Fruit fly (Drosophila melanogaster) whole organism: ENCODE results near the gene capt.

ENCODE experiments used
- CG8478 ChIP-seq: fragments of >200 bp; optimal IDR thresholded peaks from 2 replicates; lab custom pipeline; 2018; ENCODE audit warnings: inconsistent platforms
- Dll ChIP-seq: fragments of >200 bp; optimal IDR thresholded peaks from 2 replicates; lab custom pipeline; 2017
- EcR ChIP-seq, 2 experiments: fragments of >200 bp; optimal IDR thresholded peaks; 2 replicates each; lab custom pipeline; 2017; ENCODE audit warnings: missing biosample characterization in 2 of 2, missing genetic modification characterization in 2 of 2, missing genetic modification reagents in 2 of 2
- pan ChIP-seq: fragments of >200 bp; optimal IDR thresholded peaks from 2 replicates; lab custom pipeline; 2017
- psq ChIP-seq: fragments of >200 bp; optimal IDR thresholded peaks from 2 replicates; lab custom pipeline; 2017
- usp ChIP-seq: fragments of >200 bp; optimal IDR thresholded peaks from 2 replicates; lab custom pipeline; 2017; ENCODE audit warnings: missing biosample characterization, missing genetic modification characterization, mixed read lengths

The capt gene

DNA sequence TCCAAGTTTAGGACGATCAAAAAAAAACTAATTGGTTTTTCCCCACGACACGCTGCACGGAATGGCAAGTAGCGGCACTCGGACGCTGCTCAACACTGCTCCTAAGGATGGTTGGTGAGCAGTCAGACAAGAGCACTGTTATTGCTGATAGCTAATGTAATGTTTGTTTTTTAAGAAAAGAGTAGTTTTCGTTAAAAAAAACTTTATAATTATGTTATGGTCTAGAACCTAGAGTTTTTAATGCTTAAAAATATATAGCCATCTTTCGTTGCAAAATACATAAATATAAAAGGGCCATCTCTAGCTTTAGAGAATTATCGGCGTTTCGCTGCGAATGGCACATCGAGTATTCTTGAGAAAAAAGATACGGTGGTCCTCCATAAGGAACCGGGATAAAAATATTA, 14.6 kb upstream of the capt start, which contains the start of the genes Charon and CG4887:
TSS of gene Charon (minus strand) at position 102 of the 404 bp plus-strand sequence.
TSS of gene CG4887 (plus strand) at position 306 of the 404 bp plus-strand sequence.
- TF ChIP-seq psq (lab: Kevin White, UChicago) (no peak), Dll (lab: Kevin White, UChicago) (no peak), EcR (GFP tag; optimal IDR thresholded peaks at IDR 0.05; lab: Kevin White, UChicago) (no peak), usp (GFP tag; lab: Kevin White, UChicago) (no peak), CG8478 (lab: Kevin White, UChicago) (no peak), pan (lab: Kevin White, UChicago) (no peak)

dm6 chr2L:1169867-1170415, 11.9 kb upstream of the capt start, which contains the start of the genes CG31922 and Plap:
Gene CG31922, plus strand, starts transcription at chr2L:1170181.
Gene Plap, minus strand, starts transcription at chr2L:1170365.
- no peak for TF ChIP-seq pan (lab: Kevin White, UChicago)
- TF ChIP-seq psq (lab: Kevin White, UChicago), result no peak
- no peak for TF ChIP-seq usp (GFP tag; lab: Kevin White, UChicago)
- no peak for TF ChIP-seq CG8478 (lab: Kevin White, UChicago)
- TF ChIP-seq EcR (GFP tag; optimal IDR thresholded peaks at IDR 0.05; lab: Kevin White, UChicago), result no peak
- TF ChIP-seq Dll (lab: Kevin White, UChicago), result no peak

DNA sequence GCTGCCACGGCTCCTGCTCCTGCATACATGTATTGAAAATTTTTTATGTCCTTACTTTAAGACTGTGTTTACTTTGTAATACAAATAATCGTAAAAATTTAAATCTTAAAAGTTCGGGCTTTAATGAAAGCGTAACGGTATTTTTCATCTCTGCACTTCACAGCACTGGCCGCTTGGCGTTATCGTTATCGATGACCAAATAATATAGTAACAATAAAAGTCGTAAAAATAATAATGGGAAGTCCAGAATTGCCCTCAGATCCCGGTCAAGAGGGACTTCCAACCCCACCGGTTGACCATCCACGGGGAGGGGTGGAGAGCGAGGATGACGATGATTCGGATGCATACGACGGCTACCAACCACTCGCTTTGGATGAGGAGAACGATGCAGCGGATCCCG, 8.3 kb upstream of the capt start, which contains the start of gene CG14341:
TSS of gene CG14341 (plus strand) at position 181 of the 400 bp plus-strand sequence.
- no peak for TF ChIP-seq pan (lab: Kevin White, UChicago)
- no peak for TF ChIP-seq psq (lab: Kevin White, UChicago)
- TF ChIP-seq EcR (GFP tag; optimal IDR thresholded peaks at IDR 0.05; lab: Kevin White, UChicago), result no peak
- no peak for TF ChIP-seq usp (GFP tag; lab: Kevin White, UChicago)
- TF ChIP-seq CG8478 (lab: Kevin White, UChicago), result no peak

DNA sequence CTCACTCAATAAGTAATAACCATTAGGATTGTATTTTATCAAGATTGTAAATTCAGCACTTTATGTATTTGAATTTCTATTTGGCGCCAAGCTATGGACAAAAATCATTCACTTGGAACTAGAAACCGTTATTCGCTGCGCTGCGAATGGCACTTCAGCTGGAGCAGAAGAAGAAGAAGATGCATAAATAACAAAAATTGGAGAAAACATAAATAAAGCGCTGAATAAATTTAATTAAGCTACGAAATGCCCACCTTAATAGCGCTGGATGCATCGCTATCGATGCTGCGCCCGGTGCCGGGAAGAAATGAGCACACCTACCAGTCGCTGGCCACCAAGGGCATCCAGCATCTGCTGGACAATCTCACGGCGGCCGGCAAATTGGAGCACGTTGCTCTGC, 6.2 kb upstream of the capt start, which contains the start of gene IntS14:
TSS of gene IntS14 (plus strand) at position 150 of the 400 bp plus-strand sequence.
- TF ChIP-seq usp (GFP tag; lab: Kevin White, UChicago), result no peak
- TF ChIP-seq psq (lab: Kevin White, UChicago), result no peak
- TF ChIP-seq EcR (GFP tag; optimal IDR thresholded peaks at IDR 0.05; lab: Kevin White, UChicago), result no peak
- no peak for TF ChIP-seq CG8478 (lab: Kevin White, UChicago)
- TF ChIP-seq pan (lab: Kevin White, UChicago), result no peak
- TF ChIP-seq Dll (lab: Kevin White, UChicago), result no peak

DNA sequence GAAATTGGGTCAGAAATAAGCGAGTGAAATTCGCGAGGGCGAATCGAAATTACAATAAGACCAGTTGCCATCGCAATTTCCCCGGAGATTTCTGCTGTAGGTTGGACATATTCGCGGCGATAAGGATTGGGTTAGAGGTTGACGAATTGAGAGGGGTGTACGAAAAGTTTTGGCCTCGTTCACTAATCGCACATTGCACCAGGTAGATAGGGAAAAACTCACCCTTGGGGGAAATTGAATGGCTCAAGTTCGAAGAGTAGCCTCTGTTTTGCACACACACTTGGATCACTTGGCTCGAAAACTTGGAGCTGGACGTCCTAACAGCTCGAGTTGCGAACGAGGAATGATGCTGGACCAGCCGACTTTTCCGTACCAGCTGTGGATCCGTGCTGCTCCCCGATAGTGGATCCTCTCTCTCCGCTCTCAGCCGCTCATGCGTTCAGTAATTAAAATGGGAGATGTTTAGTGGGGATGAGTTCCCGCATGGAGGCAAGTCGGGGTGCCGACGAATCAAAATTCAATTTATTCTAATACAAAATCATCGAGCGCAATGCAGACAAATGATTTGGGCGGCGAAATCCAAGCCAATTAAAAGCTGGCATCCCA, 5.6 kb upstream of the capt start, which contains the start of gene CG5080:
TSS of gene CG5080 (minus strand) at position 349 of the 606 bp plus-strand sequence.
- TF ChIP-seq CG8478 (lab: Kevin White, UChicago), result no peak
- TF ChIP-seq usp (GFP tag; lab: Kevin White, UChicago), result no peak
- TF ChIP-seq EcR (GFP tag; optimal IDR thresholded peaks at IDR 0.05; lab: Kevin White, UChicago), result no peak
- TF ChIP-seq Dll (lab: Kevin White, UChicago), result no peak
- TF ChIP-seq pan (lab: Kevin White, UChicago), result no peak
- TF ChIP-seq psq (lab: Kevin White, UChicago), result no peak

DNA sequence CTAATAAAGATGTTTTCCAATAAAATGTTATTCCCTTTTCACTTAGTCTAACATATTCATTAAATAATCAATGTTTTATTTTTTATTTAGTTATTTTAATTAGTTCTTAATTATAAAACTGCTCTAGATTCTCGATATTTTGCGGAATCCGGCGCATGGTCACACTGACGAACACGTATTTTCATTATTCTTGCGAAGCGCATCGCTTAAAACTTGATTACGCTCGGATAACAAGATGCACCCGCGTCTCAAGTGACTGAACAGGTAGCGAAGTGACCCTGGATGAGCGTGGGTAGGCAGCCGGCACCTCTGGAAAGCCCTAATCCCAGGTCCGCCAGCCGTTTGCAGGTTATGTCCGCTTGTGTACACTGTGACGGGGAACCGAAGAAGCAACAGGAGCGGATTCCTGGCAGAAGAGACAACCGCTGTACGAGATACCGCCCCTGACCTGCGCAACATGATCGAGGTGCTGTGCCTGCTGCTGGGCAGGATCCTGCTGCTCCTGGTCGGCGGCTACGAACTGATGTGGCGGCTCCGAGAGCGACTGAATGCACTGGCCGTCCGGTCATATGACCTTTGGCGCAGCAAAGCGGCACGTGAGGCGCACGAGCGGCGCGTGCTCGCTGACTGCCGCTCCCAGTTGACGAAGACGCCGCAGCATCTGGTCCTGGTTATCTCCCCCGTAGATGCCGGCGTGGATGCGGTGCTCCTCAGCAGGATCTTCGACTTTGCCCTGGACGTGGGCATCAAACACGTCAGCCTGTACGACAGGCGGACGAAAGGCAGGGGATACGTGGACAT, 657 bp upstream of the capt start, which contains the start of gene Tango14:
TSS of gene Tango14 (plus strand) at position 143 of the 801 bp plus-strand sequence.
- TF ChIP-seq EcR (GFP tag; optimal IDR thresholded peaks at IDR 0.05; lab: Kevin White, UChicago) (no peak), pan (lab: Kevin White, UChicago) (no peak), psq (lab: Kevin White, UChicago) (no peak), usp (GFP tag; lab: Kevin White, UChicago) (no peak), CG8478 (lab: Kevin White, UChicago) (no peak)

dm6 chr2L:1157357-1157678, 744 bp downstream of the capt start:
- TF ChIP-seq Dll (lab: Kevin White, UChicago), result no peak
- TF ChIP-seq psq (lab: Kevin White, UChicago), result no peak
- no peak for TF ChIP-seq pan (lab: Kevin White, UChicago)

DNA sequence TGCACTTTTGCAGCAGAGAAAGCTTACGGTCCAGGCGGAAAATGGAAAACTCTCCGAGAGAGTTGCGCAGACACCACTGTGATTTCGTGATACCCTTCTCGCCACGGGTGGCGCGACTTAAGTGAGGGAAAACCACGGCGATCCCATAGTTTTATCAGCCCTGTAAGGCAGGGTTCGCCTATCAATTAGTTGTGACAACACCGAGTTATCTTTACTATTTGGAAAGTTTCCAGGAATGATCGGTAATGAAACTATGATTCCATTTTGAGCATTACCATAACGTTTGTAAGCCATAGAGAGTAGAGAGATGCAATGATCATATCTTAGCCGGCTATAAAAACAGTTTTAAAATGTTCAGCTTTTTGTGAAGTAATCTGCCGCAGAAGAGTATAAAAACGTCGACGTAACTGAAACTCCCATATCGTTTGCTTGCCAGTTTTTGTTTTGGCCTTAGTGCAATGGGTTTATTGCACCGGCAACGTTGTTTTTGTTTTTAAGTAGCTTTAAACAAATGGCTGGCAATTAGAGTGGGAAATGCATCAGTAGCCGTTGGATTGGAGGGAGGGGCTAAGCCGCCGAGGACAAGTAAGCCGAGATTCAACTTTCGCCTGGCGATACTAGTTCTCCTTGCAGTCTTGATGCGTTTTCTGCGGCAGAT, 1.3 kb downstream of the capt start:
- TF ChIP-seq usp (GFP tag; lab: Kevin White, UChicago), result no peak
- TF ChIP-seq CG8478 (lab: Kevin White, UChicago), result no peak
- TF ChIP-seq pan (lab: Kevin White, UChicago), result no peak
- TF ChIP-seq EcR (GFP tag; optimal IDR thresholded peaks at IDR 0.05; lab: Kevin White, UChicago), result no peak
- TF ChIP-seq Dll (lab: Kevin White, UChicago), result no peak
- TF ChIP-seq psq (lab: Kevin White, UChicago), result no peak

DNA sequence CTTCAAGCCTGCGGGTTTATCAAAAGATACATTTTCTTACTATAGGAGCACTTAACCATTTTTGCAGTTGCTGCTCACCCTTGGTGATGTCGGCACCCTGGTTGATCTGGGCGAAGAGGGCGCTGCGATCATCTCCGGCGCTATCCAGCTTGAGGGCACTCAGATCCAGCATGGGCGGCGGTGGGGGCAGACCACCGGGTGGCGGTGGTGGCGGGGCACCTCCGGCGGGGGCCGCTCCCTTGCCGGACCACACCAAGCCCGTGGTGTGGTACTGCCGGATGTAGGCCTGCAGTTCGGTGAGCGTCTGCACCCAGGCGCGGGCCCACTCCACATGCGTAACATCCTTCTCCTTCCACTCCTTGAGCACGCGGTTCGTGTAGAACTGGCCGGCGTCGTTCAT, 5.4 kb downstream of the capt start:
- TF ChIP-seq Dll (lab: Kevin White, UChicago) (no peak), EcR (GFP tag; optimal IDR thresholded peaks at IDR 0.05; lab: Kevin White, UChicago) (no peak), usp (GFP tag; lab: Kevin White, UChicago) (no peak)

DNA sequence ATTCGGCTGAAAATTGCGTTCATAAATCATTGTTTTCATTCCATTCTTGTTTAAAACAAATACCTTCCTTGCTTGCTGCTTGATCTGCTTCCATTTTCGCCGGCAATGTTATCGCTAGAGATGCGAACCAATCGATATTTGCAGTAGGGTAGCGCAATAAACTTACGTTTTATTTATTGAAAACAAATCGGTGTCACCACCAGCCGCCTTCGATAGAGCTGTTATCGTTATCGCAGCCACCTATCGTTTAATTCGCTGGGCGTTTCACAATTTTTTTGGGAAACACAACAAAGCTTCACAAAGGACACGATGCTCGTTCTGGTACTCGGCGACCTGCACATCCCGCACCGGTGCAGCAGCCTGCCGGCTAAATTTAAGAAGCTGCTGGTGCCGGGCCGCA, 7.5 kb downstream of the capt start, which contains the start of the genes Tfb4 and Vps29:
TSS of gene Tfb4 (minus strand) at position 124 of the 400 bp plus-strand sequence.
TSS of gene Vps29 (plus strand) at position 213 of the 400 bp plus-strand sequence.
- TF ChIP-seq pan (lab: Kevin White, UChicago) (no peak), CG8478 (lab: Kevin White, UChicago) (no peak), Dll (lab: Kevin White, UChicago) (no peak), psq (lab: Kevin White, UChicago) (no peak), usp (GFP tag; lab: Kevin White, UChicago) (no peak), EcR (GFP tag; optimal IDR thresholded peaks at IDR 0.05; lab: Kevin White, UChicago) (no peak)
